Worm (Caenorhabditis elegans): ENCODE results near the gene W02F12.4.

DNA sequence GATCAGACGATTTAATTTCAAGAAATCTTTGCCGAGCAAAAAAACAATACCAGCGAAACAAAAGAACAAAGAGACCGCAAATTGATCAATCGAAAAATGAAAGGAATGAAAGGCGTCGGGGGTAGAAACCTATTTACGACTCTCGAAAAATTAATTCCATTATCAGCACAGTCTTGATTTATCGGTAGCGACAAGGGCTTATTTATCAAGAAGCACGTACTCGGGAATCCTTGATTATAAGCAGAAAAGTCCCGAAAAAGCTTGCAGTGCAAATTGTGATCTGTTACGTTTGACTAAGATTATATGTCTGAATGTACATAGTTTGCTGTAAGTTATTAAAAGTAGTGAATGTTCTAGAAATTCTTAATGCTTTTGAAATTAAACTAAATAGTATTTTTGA lies 40.2 kb downstream of the W02F12.4 start:
- TF ChIP-seq flt-1 (GFP tag; IDR thresholded peaks at IDR 0.05) = no peak
- TF ChIP-seq tbx-11 (GFP tag; IDR thresholded peaks at IDR 0.05) = no peak
- no peak for TF ChIP-seq F13C5.2 (tag; optimal IDR thresholded peaks at IDR 0.05)
- TF ChIP-seq sea-1 (GFP tag; conservative IDR thresholded peaks at IDR 0.05) = no peak
- no peak for TF ChIP-seq hmbx-1 (tag; optimal IDR thresholded peaks at IDR 0.05)
